Worm (Caenorhabditis elegans) whole organism, L4/young adult: ENCODE data around the gene F47C12.7.

Experiments
- W03F9.2 ChIP-seq: fragments of 150-350 bp; optimal IDR thresholded peaks from 2 replicates; lab custom pipeline; 2014; ENCODE audit warnings: missing biosample characterization, missing genetic modification characterization
- dao-5 ChIP-seq: sonication (generic microtip); optimal IDR thresholded peaks from 2 replicates; lab custom pipeline; 2016; ENCODE audit warnings: missing genotype, missing genetic modification characterization, moderate library complexity, missing compliant biosample characterization
- him-1 ChIP-seq: sonication (generic microtip); optimal IDR thresholded peaks from 2 replicates; lab custom pipeline; 2016; ENCODE audit warnings: missing genotype, missing genetic modification reagents, missing genetic modification characterization, missing compliant biosample characterization

- TF ChIP-seq W03F9.2 (tag; lab: Kevin White, UChicago): no peak
- TF ChIP-seq him-1 (tag; lab: Kevin White, UChicago): no peak
- TF ChIP-seq dao-5 (tag; lab: Kevin White, UChicago): no peak
Measured at ce11 chrIV:4014341-4014826, 19.1 kb upstream of the F47C12.7 start.
